Worm (Caenorhabditis elegans) whole organism, L4/young adult: ENCODE results near the gene nspe-7.

Experiments
- W03F9.2 ChIP-seq: fragments of 150-350 bp; optimal IDR thresholded peaks from 2 replicates; lab custom pipeline; 2014; ENCODE audit warnings: missing biosample characterization, missing genetic modification characterization
- dao-5 ChIP-seq: sonication (generic microtip); optimal IDR thresholded peaks from 2 replicates; lab custom pipeline; 2016; ENCODE audit warnings: missing genotype, missing genetic modification characterization, moderate library complexity, missing compliant biosample characterization
- him-1 ChIP-seq: sonication (generic microtip); optimal IDR thresholded peaks from 2 replicates; lab custom pipeline; 2016; ENCODE audit warnings: missing genotype, missing genetic modification reagents, missing genetic modification characterization, missing compliant biosample characterization

- TF ChIP-seq dao-5 (tag; lab: Kevin White, UChicago): no peak
- no peak for TF ChIP-seq him-1 (tag; lab: Kevin White, UChicago)
- TF ChIP-seq W03F9.2 (tag; lab: Kevin White, UChicago): no peak
Measured at ce11 chrII:12629387-12629786, 2.4 kb downstream of the nspe-7 start, which contains the start of gene Y38E10A.28.
